Fruit fly (Drosophila melanogaster): ENCODE data around the gene Nhe2.

- TF ChIP-seq CG34367 (tag; optimal IDR thresholded peaks at IDR 0.05) (no peak), EcR (GFP tag; optimal IDR thresholded peaks at IDR 0.05) (no peak), Pif1B (GFP tag; optimal IDR thresholded peaks at IDR 0.05) (no peak), CG8301 (tag; optimal IDR thresholded peaks at IDR 0.05) (peak; percentile 64), Pif1A (GFP tag; optimal IDR thresholded peaks at IDR 0.05) (peak; percentile 32)
Observed at dm6 chr2L:21107651-21108489, 3.5 kb downstream of the Nhe2 start.
